Worm (Caenorhabditis elegans) whole organism, L4 larva: ENCODE results near the gene spig-1.

Experiments
- F10B5.3 ChIP-seq: sonication (generic microtip); optimal IDR thresholded peaks from 2 replicates; lab custom pipeline; 2016; ENCODE audit warnings: mild to moderate bottlenecking, missing genetic modification characterization, missing compliant biosample characterization
- F26F4.8 ChIP-seq: fragments of 200-800 bp; sonication (Bioruptor generic); conservative IDR thresholded peaks from 2 replicates; pipeline ENCODE4 v1.3.6; 2022; ENCODE audit warnings: missing genetic modification characterization, missing compliant biosample characterization
- R02D3.7 ChIP-seq: fragments of 150-350 bp; sonication (generic microtip); optimal IDR thresholded peaks from 3 replicates; lab custom pipeline; 2014; ENCODE audit warnings: missing biosample characterization, missing genetic modification characterization
- T26A8.4 ChIP-seq: fragments of 200-800 bp; sonication (Bioruptor generic); IDR thresholded peaks from 2 replicates; pipeline ENCODE4 v1.3.6; 2022; ENCODE audit warnings: missing genetic modification characterization, missing compliant biosample characterization
- Y5F2A.4 ChIP-seq: fragments of 200-800 bp; sonication (Bioruptor generic); optimal IDR thresholded peaks from 2 replicates; lab custom pipeline; 2018; ENCODE audit warnings: mild to moderate bottlenecking, missing genetic modification characterization, missing compliant biosample characterization
- Y75B8A.6 ChIP-seq: fragments of 200-800 bp; sonication (Bioruptor generic); IDR thresholded peaks from 2 replicates; pipeline ENCODE4 v1.3.6; 2022; ENCODE audit warnings: missing genetic modification reagents, missing genetic modification characterization, missing compliant biosample characterization
- aha-1 ChIP-seq: fragments of 150-350 bp; peaks from one replicate; lab custom pipeline; 2014; ENCODE audit warnings: missing biosample characterization, missing genetic modification characterization
- ama-1 ChIP-seq: fragments of 150-350 bp; optimal IDR thresholded peaks from 2 replicates; lab custom pipeline; 2014; ENCODE audit warnings: inconsistent platforms, mixed read lengths
- arid-1 ChIP-seq: fragments of 200-800 bp; sonication (Bioruptor generic); conservative IDR thresholded peaks from 2 replicates; pipeline ENCODE4 v1.3.6; 2022; ENCODE audit warnings: missing genetic modification reagents, missing genetic modification characterization, missing compliant biosample characterization
- ceh-28 ChIP-seq: fragments of 150-350 bp; optimal IDR thresholded peaks from 2 replicates; lab custom pipeline; 2014; ENCODE audit warnings: missing biosample characterization, missing genetic modification reagents, missing genetic modification characterization
- ces-1 ChIP-seq: fragments of 150-350 bp; sonication (generic microtip); optimal IDR thresholded peaks from 4 replicates; lab custom pipeline; 2014; ENCODE audit warnings: missing biosample characterization, missing genetic modification reagents, missing genetic modification characterization
- ctbp-1 ChIP-seq: fragments of 200-800 bp; sonication (Bioruptor generic); IDR thresholded peaks from 2 replicates; pipeline ENCODE4 v1.3.6; 2022; ENCODE audit warnings: missing genetic modification reagents, missing genetic modification characterization, missing compliant biosample characterization
- daf-12 ChIP-seq: fragments of 150-350 bp; optimal IDR thresholded peaks from 2 replicates; lab custom pipeline; 2014; ENCODE audit warnings: missing biosample characterization, missing genetic modification reagents, missing genetic modification characterization
- daf-16 ChIP-seq, 3 experiments: sonication (generic microtip); optimal IDR thresholded peaks; 2 replicates each; lab custom pipeline; 2016 to 2017; ENCODE audit warnings: missing genetic modification characterization in 3 of 3, missing genetic modification reagents in 3 of 3, mild to moderate bottlenecking in 2 of 3, missing compliant biosample characterization in 2 of 3, missing biosample characterization in 1 of 3, moderate library complexity in 1 of 3
- dmd-6 ChIP-seq: fragments of 200-800 bp; sonication (Bioruptor generic); IDR thresholded peaks from 2 replicates; pipeline ENCODE4 v1.3.6; 2022; ENCODE audit warnings: missing genetic modification reagents, missing genetic modification characterization, missing compliant biosample characterization
- dve-1 ChIP-seq: sonication (generic microtip); optimal IDR thresholded peaks from 2 replicates; lab custom pipeline; 2017; ENCODE audit warnings: antibody characterized with exemption, mild to moderate bottlenecking, missing genetic modification characterization, missing compliant biosample characterization; ENCODE audit not compliant: insufficient read depth
- egl-27 ChIP-seq: sonication (generic microtip); optimal IDR thresholded peaks from 3 replicates; lab custom pipeline; 2017; ENCODE audit warnings: missing biosample characterization, missing genetic modification reagents, missing genetic modification characterization
- fkh-10 ChIP-seq: fragments of 150-350 bp; optimal IDR thresholded peaks from 2 replicates; lab custom pipeline; 2014; ENCODE audit warnings: missing biosample characterization, missing genetic modification reagents, missing genetic modification characterization
- fos-1 ChIP-seq: fragments of 150-350 bp; optimal IDR thresholded peaks from 2 replicates; lab custom pipeline; 2014; ENCODE audit warnings: missing biosample characterization, missing genetic modification characterization
- gei-8 ChIP-seq: fragments of 200-800 bp; sonication (Bioruptor generic); optimal IDR thresholded peaks from 2 replicates; lab custom pipeline; 2018; ENCODE audit warnings: mild to moderate bottlenecking, missing genetic modification characterization, missing compliant biosample characterization
- hif-1 ChIP-seq, 2 experiments: sonication (generic microtip); optimal IDR thresholded peaks; 2 replicates each; lab custom pipeline; 2016 to 2017; ENCODE audit warnings: missing compliant biosample characterization in 2 of 2, missing genetic modification characterization in 2 of 2, missing genetic modification reagents in 2 of 2, missing genotype in 2 of 2, mild to moderate bottlenecking in 1 of 2
- hlh-11 ChIP-seq: fragments of 200-800 bp; sonication (Bioruptor generic); optimal IDR thresholded peaks from 2 replicates; lab custom pipeline; 2018; ENCODE audit warnings: mild to moderate bottlenecking, missing genetic modification characterization, missing compliant biosample characterization
- hlh-30 ChIP-seq: sonication (generic microtip); optimal IDR thresholded peaks from 2 replicates; lab custom pipeline; 2017; ENCODE audit warnings: antibody characterized with exemption, mild to moderate bottlenecking, missing genetic modification characterization, missing compliant biosample characterization; ENCODE audit not compliant: insufficient read depth
- hmg-1.1 ChIP-seq: fragments of 200-800 bp; sonication (Bioruptor generic); IDR thresholded peaks from 2 replicates; pipeline ENCODE4 v1.3.6; 2022; ENCODE audit warnings: missing genetic modification reagents, missing genetic modification characterization, missing compliant biosample characterization
- jun-1 ChIP-seq: fragments of 150-350 bp; optimal IDR thresholded peaks from 2 replicates; lab custom pipeline; 2014; ENCODE audit warnings: missing biosample characterization, missing genetic modification reagents, missing genetic modification characterization
- lin-29 ChIP-seq: fragments of 200-800 bp; sonication (Bioruptor generic); IDR thresholded peaks from 2 replicates; pipeline ENCODE4 v1.3.6; 2022; ENCODE audit warnings: missing genetic modification reagents, missing genetic modification characterization, missing compliant biosample characterization
- mes-2 ChIP-seq: sonication (generic microtip); optimal IDR thresholded peaks from 2 replicates; lab custom pipeline; 2016; ENCODE audit warnings: missing genotype, mild to moderate bottlenecking, missing genetic modification characterization, missing compliant biosample characterization; ENCODE audit not compliant: poor library complexity, severe bottlenecking
- mxl-3 ChIP-seq: fragments of 200-800 bp; sonication (Bioruptor generic); optimal IDR thresholded peaks from 2 replicates; lab custom pipeline; 2018; ENCODE audit warnings: mild to moderate bottlenecking, missing genetic modification characterization, missing compliant biosample characterization
- nhr-102 ChIP-seq: sonication (generic microtip); optimal IDR thresholded peaks from 2 replicates; lab custom pipeline; 2016; ENCODE audit warnings: mild to moderate bottlenecking, missing genetic modification characterization, moderate library complexity, missing compliant biosample characterization
- nhr-28 ChIP-seq: fragments of 150-350 bp; optimal IDR thresholded peaks from 2 replicates; lab custom pipeline; 2014; ENCODE audit warnings: missing biosample characterization, missing genetic modification characterization
- nhr-48 ChIP-seq: sonication (generic microtip); optimal IDR thresholded peaks from 2 replicates; lab custom pipeline; 2016; ENCODE audit warnings: mild to moderate bottlenecking, missing genetic modification characterization, missing compliant biosample characterization
- nhr-6 ChIP-seq: fragments of 150-350 bp; optimal IDR thresholded peaks from 2 replicates; lab custom pipeline; 2014; ENCODE audit warnings: missing biosample characterization, missing genetic modification characterization
- nhr-76 ChIP-seq: fragments of 150-350 bp; optimal IDR thresholded peaks from 2 replicates; lab custom pipeline; 2014; ENCODE audit warnings: missing biosample characterization, missing genetic modification characterization
- nhr-77 ChIP-seq: fragments of 150-350 bp; optimal IDR thresholded peaks from 2 replicates; lab custom pipeline; 2014; ENCODE audit warnings: missing biosample characterization, missing genetic modification characterization
- php-3 ChIP-seq: fragments of 200-800 bp; sonication (Bioruptor generic); IDR thresholded peaks from 2 replicates; pipeline ENCODE4 v1.3.6; 2022; ENCODE audit warnings: missing genetic modification reagents, missing genetic modification characterization, missing compliant biosample characterization
- rbr-2 ChIP-seq: sonication (generic microtip); optimal IDR thresholded peaks from 2 replicates; lab custom pipeline; 2016; ENCODE audit warnings: missing genotype, missing genetic modification characterization, missing compliant biosample characterization
- sdz-12 ChIP-seq: fragments of 200-800 bp; sonication (Bioruptor generic); optimal IDR thresholded peaks from 2 replicates; lab custom pipeline; 2018; ENCODE audit warnings: mild to moderate bottlenecking, missing genetic modification characterization, missing compliant biosample characterization
- set-16 ChIP-seq: fragments of 200-800 bp; sonication (Bioruptor generic); IDR thresholded peaks from 2 replicates; pipeline ENCODE4 v1.3.6; 2022; ENCODE audit warnings: missing genetic modification reagents, missing genetic modification characterization, missing compliant biosample characterization
- skn-1 ChIP-seq: fragments of 150-350 bp; optimal IDR thresholded peaks from 2 replicates; lab custom pipeline; 2014; ENCODE audit warnings: missing biosample characterization, missing genetic modification characterization
- snpc-1.2 ChIP-seq: fragments of 200-800 bp; sonication (Bioruptor generic); IDR thresholded peaks from 2 replicates; pipeline ENCODE4 v1.3.6; 2022; ENCODE audit warnings: missing genetic modification reagents, missing genetic modification characterization, missing compliant biosample characterization
- snpc-4 ChIP-seq: fragments of 150-350 bp; optimal IDR thresholded peaks from 2 replicates; lab custom pipeline; 2014; ENCODE audit warnings: missing biosample characterization, missing genetic modification characterization
- tag-97 ChIP-seq: fragments of 200-800 bp; sonication (Bioruptor generic); IDR thresholded peaks from 2 replicates; pipeline ENCODE4 v1.3.6; 2022; ENCODE audit warnings: missing genetic modification characterization, missing compliant biosample characterization
- tra-1 ChIP-seq: fragments of 200-800 bp; sonication (Bioruptor generic); IDR thresholded peaks from 2 replicates; pipeline ENCODE4 v1.3.6; 2022; ENCODE audit warnings: missing genetic modification reagents, missing genetic modification characterization, missing compliant biosample characterization
- unc-130 ChIP-seq: sonication (generic microtip); optimal IDR thresholded peaks from 2 replicates; lab custom pipeline; 2016; ENCODE audit warnings: missing genetic modification reagents, missing genetic modification characterization, missing compliant biosample characterization
- unc-62 ChIP-seq, 3 experiments: fragments of 150-350 bp in 1 of 3; sonication (generic microtip); optimal IDR thresholded peaks in 2 of 3; peaks in 1 of 3; 1 replicate in 1 of 3; 2 replicates in 2 of 3; lab custom pipeline; 2014 to 2017; ENCODE audit warnings: missing biosample characterization in 3 of 3, missing genetic modification characterization in 3 of 3, missing genetic modification reagents in 3 of 3, missing genotype in 1 of 3
- vab-7 ChIP-seq: fragments of 200-800 bp; sonication (Bioruptor generic); IDR thresholded peaks from 2 replicates; pipeline ENCODE4 v1.3.6; 2022; ENCODE audit warnings: missing genetic modification reagents, missing genetic modification characterization, missing compliant biosample characterization
- zfp-2 ChIP-seq: sonication (generic microtip); optimal IDR thresholded peaks from 2 replicates; lab custom pipeline; 2016; ENCODE audit warnings: mild to moderate bottlenecking, missing genetic modification characterization, missing compliant biosample characterization
- ztf-11 ChIP-seq: fragments of 150-350 bp; optimal IDR thresholded peaks from 2 replicates; lab custom pipeline; 2014; ENCODE audit warnings: missing biosample characterization, missing genetic modification characterization
- ztf-7 ChIP-seq: fragments of 150-350 bp; optimal IDR thresholded peaks from 2 replicates; lab custom pipeline; 2014; ENCODE audit warnings: missing biosample characterization, missing genetic modification characterization

spig-1 gene

DNA sequence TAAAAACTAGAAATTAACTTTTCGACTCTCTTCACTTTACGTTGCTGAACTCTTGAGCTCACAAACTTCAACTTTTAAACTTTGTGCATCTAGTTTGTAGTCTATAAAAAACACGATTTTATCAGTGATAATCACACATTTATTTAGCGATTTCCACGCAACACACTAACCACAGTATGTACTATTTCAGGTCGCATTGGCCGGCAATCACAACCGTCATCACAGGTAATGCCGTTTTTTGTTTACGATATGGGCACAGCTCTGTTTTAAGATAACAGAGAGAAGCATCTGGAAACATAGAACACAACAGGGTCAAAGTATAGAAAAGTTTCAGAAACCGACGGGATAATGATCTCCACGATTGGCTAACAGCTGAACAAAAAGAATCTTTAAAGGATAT, 24.6 kb downstream of the spig-1 start:
- no peak for TF ChIP-seq fkh-10 (GFP tag; lab: Kevin White, UChicago)
- TF ChIP-seq snpc-4 (tag; lab: Kevin White, UChicago) = no peak
- TF ChIP-seq nhr-6 (tag; lab: Kevin White, UChicago) = no peak
- TF ChIP-seq T26A8.4 (GFP tag; lab: Robert Waterston, UW) = no peak
- no peak for TF ChIP-seq F26F4.8 (GFP tag; lab: Robert Waterston, UW)
- TF ChIP-seq hlh-11 (tag; lab: Kevin White, UChicago) = peak; percentile 20
- no peak; the same call in 1 of the 2 replicates for TF ChIP-seq dmd-6
- no peak for TF ChIP-seq snpc-1.2
- TF ChIP-seq egl-27 (tag; lab: Kevin White, UChicago) = no peak
- no peak for TF ChIP-seq mxl-3 (GFP tag; lab: Kevin White, UChicago)
- TF ChIP-seq ctbp-1 (GFP tag; lab: Robert Waterston, UW) = no peak
- peak; percentile 41 for TF ChIP-seq mes-2 (tag; lab: Kevin White, UChicago)
- TF ChIP-seq ceh-28 (tag; lab: Kevin White, UChicago) = no peak
- TF ChIP-seq hmg-1.1 (GFP tag; lab: Robert Waterston, UW) = no peak
- peak; percentile 91 for TF ChIP-seq aha-1 (tag; lab: Kevin White, UChicago)
- TF ChIP-seq ama-1 = no peak
- TF ChIP-seq daf-16 (GFP tag; optimal IDR thresholded peaks at IDR 0.05; lab: Kevin White, UChicago) = no peak
- peak; percentile 87 for TF ChIP-seq daf-16 (tag; optimal IDR thresholded peaks at IDR 0.05; lab: Kevin White, UChicago)
- TF ChIP-seq Y5F2A.4 (GFP tag; lab: Kevin White, UChicago) = no peak
- TF ChIP-seq jun-1 (tag; lab: Kevin White, UChicago) = no peak
- no peak for TF ChIP-seq lin-29 (GFP tag; lab: Robert Waterston, UW)
- TF ChIP-seq dve-1 (tag; lab: Kevin White, UChicago) = peak; percentile 60
- TF ChIP-seq nhr-77 (tag; lab: Kevin White, UChicago) = peak; percentile 33
- TF ChIP-seq tra-1 (GFP tag; lab: Robert Waterston, UW) = peak; percentile 22; the same call in 1 of the 2 replicates
- TF ChIP-seq nhr-102 (tag; lab: Kevin White, UChicago) = no peak
- TF ChIP-seq Y75B8A.6 (GFP tag; lab: Robert Waterston, UW) = no peak
- TF ChIP-seq skn-1 (tag; lab: Kevin White, UChicago) = no peak
- no peak for TF ChIP-seq zfp-2
- TF ChIP-seq hif-1 (tag; optimal IDR thresholded peaks at IDR 0.05; lab: Kevin White, UChicago) = peak in 1 of 2 experiments; percentile 25
- peak; percentile 34 for TF ChIP-seq hlh-30 (tag; lab: Kevin White, UChicago)
- TF ChIP-seq vab-7 = no peak
- no peak for TF ChIP-seq sdz-12 (GFP tag; lab: Kevin White, UChicago)
- no peak for TF ChIP-seq F10B5.3 (tag; lab: Kevin White, UChicago)
- TF ChIP-seq ztf-7 = no peak
- peak; percentile 98 for TF ChIP-seq nhr-28 (tag; lab: Kevin White, UChicago)
- TF ChIP-seq ces-1 (GFP tag; lab: Kevin White, UChicago) = no peak
- TF ChIP-seq arid-1 (GFP tag; lab: Robert Waterston, UW) = no peak
- no peak for TF ChIP-seq php-3 (GFP tag; lab: Robert Waterston, UW)
- TF ChIP-seq set-16 (GFP tag; lab: Robert Waterston, UW) = no peak
- TF ChIP-seq daf-12 = no peak
- no peak for TF ChIP-seq ztf-11
- peak in 1 of 2 experiments; percentile 26 for TF ChIP-seq unc-62 (GFP tag; optimal IDR thresholded peaks at IDR 0.05 in 1 of 2; lab: Kevin White, UChicago)
- TF ChIP-seq unc-62 (tag; optimal IDR thresholded peaks at IDR 0.05; lab: Kevin White, UChicago) = no peak
- TF ChIP-seq nhr-76 (tag; lab: Kevin White, UChicago) = no peak
- no peak for TF ChIP-seq nhr-48 (tag; lab: Kevin White, UChicago)
- no peak for TF ChIP-seq fos-1
- TF ChIP-seq gei-8 (GFP tag; lab: Kevin White, UChicago) = no peak
- TF ChIP-seq tag-97 (GFP tag; lab: Robert Waterston, UW) = no peak
- TF ChIP-seq R02D3.7 (tag; lab: Kevin White, UChicago) = no peak
- TF ChIP-seq rbr-2 = no peak
- TF ChIP-seq unc-130 (GFP tag; lab: Kevin White, UChicago) = no peak
